Fruit fly (Drosophila melanogaster): ENCODE measurements around the gene oaf.

dm6 chr2L:2470585-2470984, 22.2 kb upstream of the oaf start:
- TF ChIP-seq Pif1B (GFP tag; optimal IDR thresholded peaks at IDR 0.05), result no peak
- TF ChIP-seq CG34367 (tag; optimal IDR thresholded peaks at IDR 0.05), result no peak

Measured in whole organism, pupa.